Fruit fly (Drosophila melanogaster) Kc167 (cell line): ENCODE measurements around the gene aspr.

Experiments
- Myc ChIP-seq: fragments of >200 bp; optimal IDR thresholded peaks from 2 replicates; lab custom pipeline; 2017; ENCODE audit warnings: missing external identifiers
- Sin3A ChIP-seq: fragments of >200 bp; optimal IDR thresholded peaks from 2 replicates; lab custom pipeline; 2018; ENCODE audit warnings: missing external identifiers
- h ChIP-seq: fragments of >200 bp; optimal IDR thresholded peaks from 3 replicates; lab custom pipeline; 2018; ENCODE audit warnings: missing external identifiers
- insv ChIP-seq: fragments of >200 bp; optimal IDR thresholded peaks from 3 replicates; lab custom pipeline; 2018; ENCODE audit warnings: missing external identifiers
- psq ChIP-seq: fragments of >200 bp; optimal IDR thresholded peaks from 2 replicates; lab custom pipeline; 2017; ENCODE audit warnings: missing external identifiers
- ttk ChIP-seq: sonication (Bioruptor generic); optimal IDR thresholded peaks from 2 replicates; lab custom pipeline; 2017; ENCODE audit warnings: missing external identifiers

dm6 chrX:20110475-20110874 lies 37.4 kb upstream of the aspr start, which contains the start of gene karr:
- no peak for TF ChIP-seq Myc (lab: Kevin White, UChicago)
- TF ChIP-seq psq (lab: Kevin White, UChicago): no peak
- TF ChIP-seq Sin3A (lab: Kevin White, UChicago): no peak
- TF ChIP-seq ttk (lab: Kevin White, UChicago): no peak
- no peak for TF ChIP-seq h (lab: Kevin White, UChicago)
- no peak for TF ChIP-seq insv
